Worm (Caenorhabditis elegans) whole organism, L2 larva: Measurements from ENCODE around the gene nhr-141.

Experiments
- R02D3.7 ChIP-seq: fragments of 150-350 bp; optimal IDR thresholded peaks from 2 replicates; lab custom pipeline; 2014; ENCODE audit warnings: missing biosample characterization, missing genetic modification characterization
- Y55F3AM.14 ChIP-seq: fragments of 200-800 bp; sonication (Bioruptor generic); optimal IDR thresholded peaks from 2 replicates; lab custom pipeline; 2018; ENCODE audit warnings: mild to moderate bottlenecking, missing genetic modification characterization, missing compliant biosample characterization
- ZK546.5 ChIP-seq: sonication (generic microtip); optimal IDR thresholded peaks from 2 replicates; lab custom pipeline; 2017; ENCODE audit warnings: missing biosample characterization, missing genetic modification characterization
- alr-1 ChIP-seq: fragments of 150-350 bp; optimal IDR thresholded peaks from 2 replicates; lab custom pipeline; 2014; ENCODE audit warnings: missing biosample characterization, missing genetic modification characterization
- aly-2 ChIP-seq: fragments of 150-350 bp; optimal IDR thresholded peaks from 2 replicates; lab custom pipeline; 2014; ENCODE audit warnings: missing biosample characterization, missing genetic modification characterization
- blmp-1 ChIP-seq: sonication (generic microtip); optimal IDR thresholded peaks from 2 replicates; lab custom pipeline; 2017; ENCODE audit warnings: missing genetic modification characterization, mild to moderate bottlenecking, missing compliant biosample characterization, antibody characterized with exemption, moderate library complexity; ENCODE audit not compliant: insufficient read depth
- ceh-16 ChIP-seq: fragments of 150-350 bp; optimal IDR thresholded peaks from 2 replicates; lab custom pipeline; 2014; ENCODE audit warnings: missing biosample characterization, missing genetic modification characterization
- ceh-82 ChIP-seq: fragments of 150-350 bp; optimal IDR thresholded peaks from 2 replicates; lab custom pipeline; 2014; ENCODE audit warnings: missing biosample characterization, missing genetic modification characterization
- egl-27 ChIP-seq: sonication (generic microtip); optimal IDR thresholded peaks from 3 replicates; lab custom pipeline; 2017; ENCODE audit warnings: missing biosample characterization, missing genetic modification reagents, missing genetic modification characterization
- elt-1 ChIP-seq: fragments of 150-350 bp; optimal IDR thresholded peaks from 2 replicates; lab custom pipeline; 2014; ENCODE audit warnings: missing biosample characterization, missing genetic modification characterization
- elt-3 ChIP-seq: sonication (generic microtip); optimal IDR thresholded peaks from 2 replicates; lab custom pipeline; 2017; ENCODE audit warnings: missing biosample characterization, missing genetic modification characterization
- fos-1 ChIP-seq: fragments of 150-350 bp; optimal IDR thresholded peaks from 2 replicates; lab custom pipeline; 2014; ENCODE audit warnings: missing biosample characterization, missing genetic modification characterization
- gmeb-1 ChIP-seq: fragments of 150-350 bp; optimal IDR thresholded peaks from 2 replicates; lab custom pipeline; 2014; ENCODE audit warnings: missing biosample characterization, missing genetic modification characterization
- lin-11 ChIP-seq: fragments of 150-350 bp; sonication (generic microtip); optimal IDR thresholded peaks from 2 replicates; lab custom pipeline; 2014; ENCODE audit warnings: missing biosample characterization, missing genetic modification characterization, inconsistent platforms, mixed read lengths
- lin-13 ChIP-seq: fragments of 150-350 bp; optimal IDR thresholded peaks from 2 replicates; lab custom pipeline; 2014; ENCODE audit warnings: missing biosample characterization, missing genetic modification reagents, missing genetic modification characterization
- lin-39 ChIP-seq: fragments of 150-350 bp; optimal IDR thresholded peaks from 2 replicates; lab custom pipeline; 2014; ENCODE audit warnings: missing biosample characterization, missing genetic modification reagents, missing genetic modification characterization
- lsy-2 ChIP-seq, 2 experiments: fragments of 150-350 bp in 1 of 2; sonication (generic microtip) in 1 of 2; optimal IDR thresholded peaks; 2 replicates each; lab custom pipeline; 2014 to 2017; ENCODE audit warnings: missing biosample characterization in 2 of 2, missing genetic modification characterization in 2 of 2
- mab-5 ChIP-seq: fragments of 150-350 bp; optimal IDR thresholded peaks from 2 replicates; lab custom pipeline; 2014; ENCODE audit warnings: missing biosample characterization, missing genetic modification characterization
- mbf-1 ChIP-seq: sonication (generic microtip); optimal IDR thresholded peaks from 2 replicates; lab custom pipeline; 2017; ENCODE audit warnings: missing biosample characterization, missing genetic modification characterization
- nhr-10 ChIP-seq: sonication (generic microtip); optimal IDR thresholded peaks from 2 replicates; lab custom pipeline; 2017; ENCODE audit warnings: missing biosample characterization, missing genetic modification characterization
- nhr-11 ChIP-seq: fragments of 150-350 bp; optimal IDR thresholded peaks from 2 replicates; lab custom pipeline; 2014; ENCODE audit warnings: missing biosample characterization, missing genetic modification characterization
- nhr-12 ChIP-seq: fragments of 150-350 bp; optimal IDR thresholded peaks from 2 replicates; lab custom pipeline; 2014; ENCODE audit warnings: missing biosample characterization, missing genetic modification characterization
- nhr-129 ChIP-seq: fragments of 150-350 bp; optimal IDR thresholded peaks from 2 replicates; lab custom pipeline; 2014; ENCODE audit warnings: missing biosample characterization, missing genetic modification characterization
- nhr-21 ChIP-seq: fragments of 150-350 bp; optimal IDR thresholded peaks from 2 replicates; lab custom pipeline; 2014; ENCODE audit warnings: missing biosample characterization, missing genetic modification characterization
- nhr-23 ChIP-seq: fragments of 150-350 bp; optimal IDR thresholded peaks from 2 replicates; lab custom pipeline; 2014; ENCODE audit warnings: missing biosample characterization, missing genetic modification reagents, missing genetic modification characterization
- nhr-237 ChIP-seq: fragments of 150-350 bp; optimal IDR thresholded peaks from 2 replicates; lab custom pipeline; 2014; ENCODE audit warnings: missing biosample characterization, missing genetic modification characterization
- nhr-25 ChIP-seq: fragments of 150-350 bp; sonication (generic microtip); optimal IDR thresholded peaks from 3 replicates; lab custom pipeline; 2014; ENCODE audit warnings: missing biosample characterization, missing genetic modification characterization
- nhr-6 ChIP-seq: fragments of 150-350 bp; optimal IDR thresholded peaks from 2 replicates; lab custom pipeline; 2014; ENCODE audit warnings: missing biosample characterization, missing genetic modification characterization
- nhr-77 ChIP-seq: fragments of 150-350 bp; optimal IDR thresholded peaks from 2 replicates; lab custom pipeline; 2014; ENCODE audit warnings: missing biosample characterization, missing genetic modification characterization
- peb-1 ChIP-seq: fragments of 150-350 bp; optimal IDR thresholded peaks from 2 replicates; lab custom pipeline; 2014; ENCODE audit warnings: missing biosample characterization, missing genetic modification characterization
- skn-1 ChIP-seq: sonication (generic microtip); optimal IDR thresholded peaks from 2 replicates; lab custom pipeline; 2017; ENCODE audit warnings: missing biosample characterization, missing genetic modification characterization
- snpc-4 ChIP-seq: fragments of 150-350 bp; optimal IDR thresholded peaks from 2 replicates; lab custom pipeline; 2014; ENCODE audit warnings: missing biosample characterization, missing genetic modification characterization
- unc-55 ChIP-seq: fragments of 150-350 bp; sonication (generic microtip); optimal IDR thresholded peaks from 3 replicates; lab custom pipeline; 2014; ENCODE audit warnings: missing biosample characterization, missing genetic modification reagents, missing genetic modification characterization
- zag-1 ChIP-seq: fragments of 150-350 bp; optimal IDR thresholded peaks from 2 replicates; lab custom pipeline; 2014; ENCODE audit warnings: missing biosample characterization, missing genetic modification characterization
- ztf-1 ChIP-seq: fragments of 200-800 bp; sonication (Bioruptor generic); conservative IDR thresholded peaks from 2 replicates; pipeline ENCODE4 v1.3.6; 2022; ENCODE audit warnings: missing genetic modification characterization, missing compliant biosample characterization

Gene nhr-141

DNA sequence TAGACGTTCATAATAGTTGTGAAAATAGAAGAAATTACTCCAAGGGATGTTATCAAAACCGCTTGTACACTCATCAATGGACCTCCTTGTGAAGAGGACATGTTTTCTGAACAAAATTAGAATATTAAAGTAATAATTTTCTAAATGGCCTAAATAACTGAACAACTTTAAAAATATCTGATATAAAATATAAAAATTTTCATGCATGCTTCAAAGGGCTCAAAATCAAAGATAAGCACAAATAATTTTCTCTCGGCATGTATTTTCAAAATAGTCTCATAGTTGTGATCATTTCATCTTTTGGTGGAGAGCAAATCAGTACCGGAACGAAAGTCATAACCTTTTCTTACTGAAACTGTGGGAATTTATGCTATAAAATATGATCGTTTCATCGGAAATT lies 40.5 kb downstream of the nhr-141 start, which contains the start of gene srbc-8:
TSS of gene srbc-8 (minus strand) at position 101 of the 400 bp plus-strand sequence.
- TF ChIP-seq ceh-82 (tag; lab: Kevin White, UChicago) (no peak), aly-2 (tag; lab: Kevin White, UChicago) (no peak), alr-1 (tag; lab: Kevin White, UChicago) (no peak), blmp-1 (tag; lab: Kevin White, UChicago) (no peak), nhr-25 (tag; lab: Kevin White, UChicago) (no peak), nhr-6 (no peak), fos-1 (no peak), nhr-10 (tag; lab: Kevin White, UChicago) (no peak), ceh-16 (tag; lab: Kevin White, UChicago) (no peak), mbf-1 (no peak), elt-1 (tag; lab: Kevin White, UChicago) (no peak), nhr-77 (tag; lab: Kevin White, UChicago) (no peak), snpc-4 (no peak), ztf-1 (no peak), lin-39 (tag; lab: Kevin White, UChicago) (no peak), egl-27 (tag; lab: Kevin White, UChicago) (no peak), R02D3.7 (no peak), nhr-237 (tag; lab: Kevin White, UChicago) (no peak), nhr-11 (tag; lab: Kevin White, UChicago) (no peak)
- TF ChIP-seq, all 48 proteins: peak for 0

DNA sequence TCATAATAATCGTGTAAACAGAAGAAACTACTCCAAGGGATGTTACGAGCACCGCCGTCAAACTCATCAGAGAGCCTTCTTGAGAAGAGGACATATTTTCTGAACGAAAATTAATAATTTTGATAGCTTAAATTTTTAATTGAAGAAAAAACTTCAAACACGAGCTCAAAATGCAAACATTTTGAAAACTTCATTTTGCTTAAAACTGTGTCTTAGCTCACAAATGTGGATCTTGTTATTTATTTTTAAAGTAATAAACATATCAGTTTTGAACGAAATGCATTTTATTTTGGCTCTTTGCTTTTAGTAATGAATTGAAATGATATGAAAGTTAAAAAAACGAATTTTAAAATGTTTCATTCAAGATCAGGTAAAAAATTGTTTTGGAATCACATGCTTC lies 43.1 kb downstream of the nhr-141 start, which contains the start of gene srbc-7:
TSS of gene srbc-7 (minus strand) at position 101 of the 400 bp plus-strand sequence.
- TF ChIP-seq zag-1 (tag; lab: Kevin White, UChicago) (no peak), nhr-237 (tag; lab: Kevin White, UChicago) (no peak), nhr-21 (tag; lab: Kevin White, UChicago) (no peak), elt-1 (tag; lab: Kevin White, UChicago) (no peak), peb-1 (no peak), nhr-11 (tag; lab: Kevin White, UChicago) (no peak), mab-5 (no peak), gmeb-1 (tag; lab: Kevin White, UChicago) (no peak), ZK546.5 (tag; lab: Kevin White, UChicago) (no peak), aly-2 (tag; lab: Kevin White, UChicago) (no peak), nhr-12 (tag; lab: Kevin White, UChicago) (no peak), Y55F3AM.14 (GFP tag; lab: Kevin White, UChicago) (no peak)

DNA sequence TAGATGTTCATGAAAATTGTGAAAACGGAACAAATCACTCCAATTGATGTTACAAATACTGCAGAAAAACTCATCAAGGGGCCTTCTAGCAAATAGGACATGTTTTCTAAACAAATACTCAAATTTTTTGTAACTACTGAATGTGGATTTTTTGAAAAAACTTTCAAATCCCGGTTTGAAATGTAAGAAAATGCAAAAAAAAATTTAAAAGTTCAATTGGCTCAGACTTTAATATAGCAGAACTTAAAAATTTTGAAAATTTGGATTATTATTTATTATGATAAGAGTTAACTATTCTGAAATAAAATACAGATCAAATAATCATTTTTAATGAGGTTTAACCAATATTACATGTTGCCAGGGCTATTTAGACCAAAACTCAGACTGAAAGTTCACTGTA lies 45.9 kb downstream of the nhr-141 start, which contains the start of gene srbc-9:
TSS of gene srbc-9 (minus strand) at position 101 of the 400 bp plus-strand sequence.
- TF ChIP-seq snpc-4 = no peak
- no peak for TF ChIP-seq lin-13 (GFP tag; lab: Kevin White, UChicago)
- TF ChIP-seq mab-5 = no peak

DNA sequence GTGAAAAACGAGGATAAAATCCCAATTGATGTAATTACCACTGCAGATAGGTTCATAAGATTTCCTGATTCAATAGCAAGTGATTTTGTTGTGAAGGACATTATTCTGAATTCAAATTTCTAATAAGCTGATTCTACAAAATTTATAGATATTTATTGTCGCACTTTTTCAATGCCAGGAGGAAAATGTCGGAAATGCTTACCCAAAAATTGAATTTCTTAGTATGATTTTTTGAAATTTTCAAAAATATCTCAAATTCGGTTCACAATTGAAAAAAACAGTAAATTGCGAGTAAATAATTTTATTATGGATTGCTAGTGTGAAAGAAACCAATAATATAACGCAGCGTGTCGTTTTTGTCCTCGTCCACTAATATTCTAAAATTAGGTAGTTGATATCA lies 48.5 kb downstream of the nhr-141 start, which contains the start of gene srbc-10:
TSS of gene srbc-10 (minus strand) at position 101 of the 400 bp plus-strand sequence.
- TF ChIP-seq nhr-25 (tag; lab: Kevin White, UChicago) (no peak), lin-11 (tag; lab: Kevin White, UChicago) (no peak), nhr-10 (tag; lab: Kevin White, UChicago) (no peak), unc-55 (GFP tag; lab: Kevin White, UChicago) (no peak)

DNA sequence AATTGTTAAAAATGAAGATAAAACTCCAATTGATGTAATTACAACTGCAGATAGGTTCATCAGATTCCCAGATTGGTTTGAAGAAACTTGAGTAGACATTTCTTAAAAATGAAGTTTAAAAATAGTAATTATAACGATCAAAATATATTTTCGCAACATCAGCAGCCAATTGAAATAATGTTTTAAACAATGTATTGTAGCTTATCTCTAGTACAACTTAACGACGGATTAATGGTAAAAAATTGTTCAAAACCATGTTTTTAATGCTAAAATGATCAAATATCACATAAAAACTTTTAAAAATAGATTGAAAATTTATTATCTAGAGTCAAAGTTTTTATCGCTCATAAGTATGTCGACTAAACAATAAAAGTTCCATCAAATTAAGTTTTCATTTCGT lies 50.7 kb downstream of the nhr-141 start, which contains the start of gene srbc-11:
TSS of gene srbc-11 (minus strand) at position 101 of the 400 bp plus-strand sequence.
- TF ChIP-seq ZK546.5 (tag; lab: Kevin White, UChicago) (no peak), nhr-129 (tag; lab: Kevin White, UChicago) (no peak), lsy-2 (tag; optimal IDR thresholded peaks at IDR 0.05; lab: Kevin White, UChicago) (no peak), nhr-12 (tag; lab: Kevin White, UChicago) (no peak), mab-5 (no peak), skn-1 (tag; lab: Kevin White, UChicago) (no peak), ztf-1 (no peak), elt-3 (tag; lab: Kevin White, UChicago) (no peak), nhr-23 (tag; lab: Kevin White, UChicago) (no peak), unc-55 (GFP tag; lab: Kevin White, UChicago) (no peak), snpc-4 (no peak)
- TF ChIP-seq, all 48 proteins: peak for 0
